Fruit fly (Drosophila melanogaster) S2 (cell line): ENCODE results near the gene CG43055.

ENCODE experiments used
- CG8478 ChIP-seq: fragments of >200 bp; optimal IDR thresholded peaks from 2 replicates; lab custom pipeline; 2018
- CTCF ChIP-seq, 2 experiments: fragments of >200 bp; optimal IDR thresholded peaks; 2 replicates each; lab custom pipeline; 2018

- TF ChIP-seq CG8478 (lab: Kevin White, UChicago) = no peak
- TF ChIP-seq CTCF (optimal IDR thresholded peaks at IDR 0.05; lab: Kevin White, UChicago) = no peak
Measured at dm6 chr2L:4382522-4382921, 28.4 kb upstream of the CG43055 start, which contains the start of gene CG17612.
